Fruit fly (Drosophila melanogaster) whole organism, wandering third instar larva: ENCODE results near the gene CG6878.

Experiments used
- CG9705 ChIP-seq: fragments of 200-800 bp; sonication (Bioruptor generic); optimal IDR thresholded peaks from 2 replicates; lab custom pipeline; 2018; ENCODE audit warnings: missing biosample characterization, mild to moderate bottlenecking, missing genetic modification characterization
- GATAd ChIP-seq: sonication (Bioruptor generic); optimal IDR thresholded peaks from 2 replicates; lab custom pipeline; 2016; ENCODE audit warnings: missing biosample characterization, missing genetic modification characterization
- Hr83 ChIP-seq: fragments of 200-300 bp; sonication (Bioruptor generic); optimal IDR thresholded peaks from 2 replicates; lab custom pipeline; 2016; ENCODE audit warnings: missing biosample characterization, mild to moderate bottlenecking, missing genetic modification characterization, moderate library complexity; ENCODE audit not compliant: poor library complexity, severe bottlenecking
- Mio ChIP-seq: sonication (Bioruptor generic); optimal IDR thresholded peaks from 2 replicates; lab custom pipeline; 2016; ENCODE audit warnings: missing biosample characterization, missing genetic modification characterization
- Sp1 ChIP-seq: fragments of 200-800 bp; sonication (Bioruptor generic); optimal IDR thresholded peaks from 3 replicates; lab custom pipeline; 2019; ENCODE audit warnings: missing biosample characterization, mild to moderate bottlenecking, missing genetic modification characterization, moderate library complexity
- foxo ChIP-seq, 2 experiments: fragments of 200-800 bp; sonication (Bioruptor generic); optimal IDR thresholded peaks; 2 replicates in 1 of 2; 3 replicates in 1 of 2; lab custom pipeline; 2016 to 2017; ENCODE audit warnings: missing biosample characterization in 2 of 2, missing genetic modification characterization in 2 of 2
- fru ChIP-seq: fragments of 200-800 bp; sonication (Bioruptor generic); optimal IDR thresholded peaks from 3 replicates; lab custom pipeline; 2016; ENCODE audit warnings: missing biosample characterization, mild to moderate bottlenecking, missing genetic modification characterization
- h ChIP-seq: fragments of 200-800 bp; sonication (Bioruptor generic); optimal IDR thresholded peaks from 3 replicates; lab custom pipeline; 2016; ENCODE audit warnings: missing biosample characterization, mild to moderate bottlenecking, missing genetic modification characterization
- lola ChIP-seq: fragments of >200 bp; optimal IDR thresholded peaks from 2 replicates; lab custom pipeline; 2017; ENCODE audit warnings: missing biosample characterization, missing genetic modification characterization
- pan ChIP-seq: fragments of >200 bp; optimal IDR thresholded peaks from 2 replicates; lab custom pipeline; 2017
- psq ChIP-seq: fragments of 200-800 bp; sonication (Bioruptor generic); optimal IDR thresholded peaks from 3 replicates; lab custom pipeline; 2017; ENCODE audit warnings: missing biosample characterization, mild to moderate bottlenecking, missing genetic modification characterization, moderate library complexity
- usp ChIP-seq: fragments of >200 bp; optimal IDR thresholded peaks from 2 replicates; lab custom pipeline; 2017; ENCODE audit warnings: missing biosample characterization, missing genetic modification characterization
- woc ChIP-seq: sonication (Bioruptor generic); optimal IDR thresholded peaks from 2 replicates; lab custom pipeline; 2016; ENCODE audit warnings: missing biosample characterization, mild to moderate bottlenecking, missing genetic modification characterization

DNA sequence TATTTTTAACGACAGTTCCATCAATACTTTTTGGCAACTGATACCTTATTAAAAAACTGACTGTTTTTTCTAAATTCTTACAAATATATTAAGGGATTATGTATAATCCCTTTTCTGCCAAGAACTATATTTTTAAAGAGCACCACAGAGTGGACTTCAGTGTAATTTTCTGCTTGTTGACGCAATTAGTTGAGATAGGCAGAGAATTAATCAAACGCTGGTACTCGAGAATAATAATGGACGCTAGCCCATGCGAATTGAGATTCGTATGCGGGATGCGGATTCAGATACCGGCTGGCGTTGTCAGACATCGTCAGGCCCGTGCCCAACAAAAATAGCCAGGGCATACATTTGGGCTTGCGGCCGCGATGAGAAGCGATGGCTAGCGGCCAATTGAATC is 48.4 kb upstream of the CG6878 start, which contains the start of gene CG13458:
- TF ChIP-seq h (GFP tag; lab: Kevin White, UChicago) (no peak), Hr83 (no peak), Sp1 (no peak), fru (GFP tag; lab: Kevin White, UChicago) (no peak), usp (GFP tag; lab: Kevin White, UChicago) (no peak), psq (no peak), woc (GFP tag; lab: Kevin White, UChicago) (no peak), foxo (GFP tag; optimal IDR thresholded peaks at IDR 0.05; lab: Kevin White, UChicago) (no peak), lola (GFP tag; lab: Kevin White, UChicago) (no peak), Mio (GFP tag; lab: Kevin White, UChicago) (no peak), GATAd (GFP tag; lab: Kevin White, UChicago) (no peak), pan (lab: Kevin White, UChicago) (no peak), CG9705 (no peak)
